Worm (Caenorhabditis elegans): ENCODE measurements around the gene B0563.18.

The B0563.18 gene

ce11 chrX:9213873-9214341 lies 41.5 kb downstream of the B0563.18 start, which contains the start of gene C35B8.3 (continued):
- TF ChIP-seq blmp-1 (tag; optimal IDR thresholded peaks at IDR 0.05) (peak; percentile 77), mef-2 (tag; optimal IDR thresholded peaks at IDR 0.05) (no peak), nhr-28 (tag; optimal IDR thresholded peaks at IDR 0.05) (no peak), C34B4.2 (tag; optimal IDR thresholded peaks at IDR 0.05) (no peak), sptf-1 (tag; optimal IDR thresholded peaks at IDR 0.05) (no peak), sox-4 (tag; optimal IDR thresholded peaks at IDR 0.05) (no peak), hlh-17 (GFP tag; optimal IDR thresholded peaks at IDR 0.05; ENCODE audit: borderline replicate concordance) (no peak), nhr-85 (tag) (peak; percentile 91), nhr-12 (tag; optimal IDR thresholded peaks at IDR 0.05) (no peak), alr-1 (tag; optimal IDR thresholded peaks at IDR 0.05; ENCODE audit: borderline replicate concordance) (no peak), nhr-76 (tag; optimal IDR thresholded peaks at IDR 0.05) (no peak), nhr-77 (tag; optimal IDR thresholded peaks at IDR 0.05) (no peak), vab-15 (tag; optimal IDR thresholded peaks at IDR 0.05) (no peak), mep-1 (tag; optimal IDR thresholded peaks at IDR 0.05) (peak; percentile 29), aly-2 (tag; optimal IDR thresholded peaks at IDR 0.05) (no peak), xbp-1 (tag; optimal IDR thresholded peaks at IDR 0.05) (no peak), unc-130 (tag; optimal IDR thresholded peaks at IDR 0.05) (peak; percentile 60), irx-1 (tag; optimal IDR thresholded peaks at IDR 0.05) (no peak), skn-1 (tag; optimal IDR thresholded peaks at IDR 0.05) (peak; percentile 23), ceh-63 (GFP tag; optimal IDR thresholded peaks at IDR 0.05) (no peak), elt-3 (tag; optimal IDR thresholded peaks at IDR 0.05) (peak in 4 of 6 experiments; percentile 15 to 87 (median 42)), dpl-1 (GFP tag; optimal IDR thresholded peaks at IDR 0.05) (peak in 1 of 3 experiments; percentile 6), tbx-2 (tag; optimal IDR thresholded peaks at IDR 0.05) (peak; percentile 48), nhr-19 (GFP tag; conservative IDR thresholded peaks at IDR 0.05) (peak; percentile 34), lin-14 (GFP tag; optimal IDR thresholded peaks at IDR 0.05) (peak; percentile 70), efl-3 (GFP tag; optimal IDR thresholded peaks at IDR 0.05) (no peak), egl-13 (tag; optimal IDR thresholded peaks at IDR 0.05) (no peak), nhr-71 (tag; optimal IDR thresholded peaks at IDR 0.05) (peak; percentile 72), nhr-84 (tag; optimal IDR thresholded peaks at IDR 0.05) (no peak), ceh-82 (tag; optimal IDR thresholded peaks at IDR 0.05) (no peak), hpl-2 (GFP tag; optimal IDR thresholded peaks at IDR 0.05) (no peak), lin-15B (tag; optimal IDR thresholded peaks at IDR 0.05) (no peak), ces-1 (GFP tag; optimal IDR thresholded peaks at IDR 0.05) (no peak), sup-37 (GFP tag; optimal IDR thresholded peaks at IDR 0.05) (no peak), aha-1 (tag; optimal IDR thresholded peaks at IDR 0.05) (no peak), nhr-20 (tag; optimal IDR thresholded peaks at IDR 0.05) (peak; percentile 90), lin-39 (tag; optimal IDR thresholded peaks at IDR 0.05) (no peak), tlp-1 (tag; optimal IDR thresholded peaks at IDR 0.05) (no peak), ztf-4 (tag; optimal IDR thresholded peaks at IDR 0.05) (no peak), nhr-47 (tag; optimal IDR thresholded peaks at IDR 0.05) (no peak), mdl-1 (tag; optimal IDR thresholded peaks at IDR 0.05) (peak in 1 of 2 experiments; percentile 88), ceh-90 (tag; optimal IDR thresholded peaks at IDR 0.05) (no peak), elt-2 (tag; optimal IDR thresholded peaks at IDR 0.05) (peak; percentile 81), rnt-1 (tag; optimal IDR thresholded peaks at IDR 0.05) (no peak), unc-86 (tag; optimal IDR thresholded peaks at IDR 0.05) (no peak), C04F5.9 (tag; optimal IDR thresholded peaks at IDR 0.05) (no peak), snpc-4 (tag; optimal IDR thresholded peaks at IDR 0.05) (no peak)

Data from whole organism, L1 larva.